Worm (Caenorhabditis elegans) whole organism, L2 larva: ENCODE results near the gene rpt-6.

Experiments
- F13H6.1 ChIP-seq: sonication (generic microtip); optimal IDR thresholded peaks from 2 replicates; lab custom pipeline; 2016; ENCODE audit warnings: missing genetic modification characterization, missing compliant biosample characterization
- ZK546.5 ChIP-seq: sonication (generic microtip); optimal IDR thresholded peaks from 2 replicates; lab custom pipeline; 2017; ENCODE audit warnings: missing biosample characterization, missing genetic modification characterization
- alr-1 ChIP-seq: fragments of 150-350 bp; optimal IDR thresholded peaks from 2 replicates; lab custom pipeline; 2014; ENCODE audit warnings: missing biosample characterization, missing genetic modification characterization
- ama-1 ChIP-seq: fragments of 150-350 bp; optimal IDR thresholded peaks from 2 replicates; lab custom pipeline; 2018; ENCODE audit warnings: inconsistent platforms
- ceh-82 ChIP-seq: fragments of 150-350 bp; optimal IDR thresholded peaks from 2 replicates; lab custom pipeline; 2014; ENCODE audit warnings: missing biosample characterization, missing genetic modification characterization
- nhr-11 ChIP-seq: fragments of 150-350 bp; optimal IDR thresholded peaks from 2 replicates; lab custom pipeline; 2014; ENCODE audit warnings: missing biosample characterization, missing genetic modification characterization
- nhr-237 ChIP-seq: fragments of 150-350 bp; optimal IDR thresholded peaks from 2 replicates; lab custom pipeline; 2014; ENCODE audit warnings: missing biosample characterization, missing genetic modification characterization
- nhr-6 ChIP-seq: fragments of 150-350 bp; optimal IDR thresholded peaks from 2 replicates; lab custom pipeline; 2014; ENCODE audit warnings: missing biosample characterization, missing genetic modification characterization
- nhr-77 ChIP-seq: fragments of 150-350 bp; optimal IDR thresholded peaks from 2 replicates; lab custom pipeline; 2014; ENCODE audit warnings: missing biosample characterization, missing genetic modification characterization
- snpc-4 ChIP-seq: fragments of 150-350 bp; optimal IDR thresholded peaks from 2 replicates; lab custom pipeline; 2014; ENCODE audit warnings: missing biosample characterization, missing genetic modification characterization
- unc-62 ChIP-seq: fragments of 150-350 bp; optimal IDR thresholded peaks from 2 replicates; lab custom pipeline; 2014; ENCODE audit warnings: missing biosample characterization, missing genetic modification reagents, missing genetic modification characterization
- ztf-1 ChIP-seq: fragments of 200-800 bp; sonication (Bioruptor generic); conservative IDR thresholded peaks from 2 replicates; pipeline ENCODE4 v1.3.6; 2022; ENCODE audit warnings: missing genetic modification characterization, missing compliant biosample characterization

DNA sequence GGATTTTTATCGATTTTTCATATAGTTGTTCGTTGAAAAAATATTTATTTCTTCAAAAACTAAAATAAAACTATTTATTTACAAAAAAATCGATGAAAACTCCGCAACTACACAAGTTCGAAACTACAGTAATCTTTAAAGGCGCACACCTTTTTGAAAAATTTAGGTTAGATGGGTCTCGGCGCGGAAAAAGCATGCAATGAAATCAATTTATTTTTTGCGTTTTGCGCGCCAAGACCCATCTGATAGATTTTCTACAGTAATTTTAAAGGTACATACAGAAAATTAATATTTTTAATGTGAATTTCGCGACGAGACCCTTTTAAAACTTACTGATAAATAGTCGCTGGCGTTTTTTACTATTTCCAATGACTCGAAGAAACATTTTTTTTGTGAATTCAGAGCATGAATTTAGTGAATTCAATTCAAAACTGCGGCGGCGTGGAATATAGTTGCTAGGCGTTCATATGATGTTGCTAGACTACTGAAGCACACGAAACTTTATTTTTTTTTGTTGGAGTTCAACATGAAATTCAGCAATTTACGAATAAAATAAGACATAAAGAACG, 3.2 kb upstream of the rpt-6 start, which contains the start of gene Y75B8A.33:
- TF ChIP-seq alr-1 (tag; lab: Kevin White, UChicago) (no peak), ZK546.5 (no peak), unc-62 (GFP tag; lab: Kevin White, UChicago) (no peak), F13H6.1 (tag; lab: Kevin White, UChicago) (no peak), nhr-237 (tag; lab: Kevin White, UChicago) (no peak), ama-1 (lab: Kevin White, UChicago) (peak; percentile 69), nhr-6 (tag; lab: Kevin White, UChicago) (no peak), nhr-11 (tag; lab: Kevin White, UChicago) (no peak), nhr-77 (tag; lab: Kevin White, UChicago) (no peak), snpc-4 (tag; lab: Kevin White, UChicago) (no peak), ceh-82 (no peak), ztf-1 (GFP tag; lab: Robert Waterston, UW) (no peak)
